Worm (Caenorhabditis elegans) whole organism, L4/young adult: Measurements from ENCODE around the gene mrps-25.

Experiments used
- W03F9.2 ChIP-seq: fragments of 150-350 bp; optimal IDR thresholded peaks from 2 replicates; lab custom pipeline; 2014; ENCODE audit warnings: missing biosample characterization, missing genetic modification characterization
- him-1 ChIP-seq: sonication (generic microtip); optimal IDR thresholded peaks from 2 replicates; lab custom pipeline; 2016; ENCODE audit warnings: missing genotype, missing genetic modification reagents, missing genetic modification characterization, missing compliant biosample characterization

DNA sequence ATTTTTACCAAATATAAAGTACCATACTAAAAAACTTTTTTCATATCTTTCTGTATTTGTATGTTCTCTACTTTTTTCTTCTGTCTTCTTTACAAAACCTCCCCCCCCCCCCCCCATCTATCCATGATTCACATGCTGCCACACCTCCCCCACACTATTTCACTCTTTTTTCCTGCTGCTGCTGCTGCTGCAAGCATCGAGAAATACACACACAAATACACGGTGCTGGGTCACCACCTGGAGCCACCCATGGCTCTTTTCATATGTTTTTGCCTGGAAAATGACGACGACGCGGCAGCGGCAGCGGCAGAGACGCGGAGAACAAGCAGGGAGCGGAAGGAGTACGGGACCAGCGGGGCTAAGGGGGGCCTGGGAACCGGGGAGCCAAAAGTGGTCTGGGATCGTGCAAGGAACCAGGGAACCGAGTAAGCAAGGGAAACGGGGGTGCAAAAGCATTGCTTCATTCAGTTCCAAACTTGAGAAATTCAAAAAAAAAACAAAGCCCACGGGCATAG is 12.1 kb downstream of the mrps-25 start:
- TF ChIP-seq him-1 (tag; lab: Kevin White, UChicago) (no peak), W03F9.2 (tag; lab: Kevin White, UChicago) (no peak)
